Worm (Caenorhabditis elegans) whole organism, young adult: ENCODE measurements around the gene F11G11.5.

Source experiments
- B0019.2 ChIP-seq: fragments of 200-800 bp; sonication (Bioruptor generic); conservative IDR thresholded peaks from 2 replicates; pipeline ENCODE4 v1.3.6; 2022; ENCODE audit warnings: missing genetic modification reagents, missing genetic modification characterization, missing compliant biosample characterization
- B0035.1 ChIP-seq: sonication (generic microtip); optimal IDR thresholded peaks from 2 replicates; lab custom pipeline; 2016; ENCODE audit warnings: missing genetic modification characterization, mild to moderate bottlenecking, missing compliant biosample characterization, missing genotype, missing genetic modification reagents
- B0336.3 ChIP-seq: fragments of 200-800 bp; sonication (Bioruptor generic); IDR thresholded peaks from 2 replicates; pipeline ENCODE4 v1.3.6; 2022; ENCODE audit warnings: missing genetic modification characterization, missing compliant biosample characterization
- D2030.7 ChIP-seq: fragments of 200-800 bp; sonication (Bioruptor generic); IDR thresholded peaks from 2 replicates; pipeline ENCODE4 v1.3.6; 2022; ENCODE audit warnings: missing genetic modification reagents, missing genetic modification characterization, missing compliant biosample characterization
- F52B5.7 ChIP-seq: sonication (generic microtip); optimal IDR thresholded peaks from 2 replicates; lab custom pipeline; 2016; ENCODE audit warnings: mild to moderate bottlenecking, missing genetic modification characterization, missing compliant biosample characterization
- T07F8.4 ChIP-seq: sonication (generic microtip); optimal IDR thresholded peaks from 2 replicates; lab custom pipeline; 2016; ENCODE audit warnings: mild to moderate bottlenecking, missing genetic modification characterization, moderate library complexity, missing compliant biosample characterization
- Y56A3A.18 ChIP-seq: fragments of 200-800 bp; sonication (Bioruptor generic); IDR thresholded peaks from 2 replicates; pipeline ENCODE4 v1.3.6; 2022; ENCODE audit warnings: missing genetic modification reagents, missing genetic modification characterization, missing compliant biosample characterization
- Y67H2A.10 ChIP-seq: fragments of 200-800 bp; sonication (Bioruptor generic); conservative IDR thresholded peaks from 2 replicates; pipeline ENCODE4 v1.3.6; 2022; ENCODE audit warnings: missing genetic modification reagents, missing genetic modification characterization, missing compliant biosample characterization
- Y79H2A.3 ChIP-seq: fragments of 200-800 bp; sonication (Bioruptor generic); conservative IDR thresholded peaks from 2 replicates; pipeline ENCODE4 v1.3.6; 2022; ENCODE audit warnings: missing genetic modification reagents, missing genetic modification characterization, missing compliant biosample characterization
- aptf-3 ChIP-seq: fragments of 200-800 bp; sonication (Bioruptor generic); IDR thresholded peaks from 2 replicates; pipeline ENCODE4 v1.3.6; 2022; ENCODE audit warnings: missing genetic modification characterization, missing compliant biosample characterization
- atf-7 ChIP-seq: sonication (generic microtip); optimal IDR thresholded peaks from 2 replicates; lab custom pipeline; 2017; ENCODE audit warnings: mild to moderate bottlenecking, missing genetic modification characterization, missing compliant biosample characterization
- attf-3 ChIP-seq: fragments of 200-800 bp; sonication (Bioruptor generic); conservative IDR thresholded peaks from 2 replicates; pipeline ENCODE4 v1.3.6; 2022; ENCODE audit warnings: missing genetic modification reagents, missing genetic modification characterization, missing compliant biosample characterization
- attf-5 ChIP-seq: fragments of 200-800 bp; sonication (Bioruptor generic); optimal IDR thresholded peaks from 2 replicates; lab custom pipeline; 2018; ENCODE audit warnings: mild to moderate bottlenecking, missing genetic modification characterization, missing compliant biosample characterization
- attf-6 ChIP-seq: fragments of 200-800 bp; sonication (Bioruptor generic); IDR thresholded peaks from 2 replicates; pipeline ENCODE4 v1.3.6; 2022; ENCODE audit warnings: missing genetic modification reagents, missing genetic modification characterization, missing compliant biosample characterization
- cebp-1 ChIP-seq, 2 experiments: fragments of 200-800 bp in 1 of 2; sonication (Bioruptor generic) in 1 of 2; sonication (generic microtip) in 1 of 2; IDR thresholded peaks in 1 of 2; optimal IDR thresholded peaks in 1 of 2; 2 replicates each; pipeline versions ENCODE4 v1.3.6 to Lab custom; 2017 to 2022; ENCODE audit warnings: missing compliant biosample characterization in 2 of 2, missing genetic modification characterization in 2 of 2, mild to moderate bottlenecking in 1 of 2, missing genetic modification reagents in 1 of 2, moderate library complexity in 1 of 2
- ceh-27 ChIP-seq: fragments of 200-800 bp; sonication (Bioruptor generic); optimal IDR thresholded peaks from 2 replicates; lab custom pipeline; 2018; ENCODE audit warnings: mild to moderate bottlenecking, missing genetic modification characterization, moderate library complexity, missing compliant biosample characterization
- ceh-40 ChIP-seq: fragments of 200-800 bp; sonication (Bioruptor generic); IDR thresholded peaks from 2 replicates; pipeline ENCODE4 v1.3.6; 2022; ENCODE audit warnings: missing genetic modification characterization, missing compliant biosample characterization
- ceh-58 ChIP-seq: fragments of 200-800 bp; sonication (Bioruptor generic); IDR thresholded peaks from 2 replicates; pipeline ENCODE4 v1.3.6; 2022; ENCODE audit warnings: missing genetic modification characterization, missing compliant biosample characterization
- dox-1 ChIP-seq: fragments of 200-800 bp; sonication (Bioruptor generic); IDR thresholded peaks from 2 replicates; pipeline ENCODE4 v1.3.6; 2022; ENCODE audit warnings: missing genetic modification reagents, missing genetic modification characterization, missing compliant biosample characterization
- dpl-1 ChIP-seq: fragments of 150-350 bp; optimal IDR thresholded peaks from 2 replicates; lab custom pipeline; 2014; ENCODE audit warnings: missing biosample characterization, missing genetic modification reagents, missing genetic modification characterization
- efl-1 ChIP-seq: fragments of 150-350 bp; optimal IDR thresholded peaks from 2 replicates; lab custom pipeline; 2014; ENCODE audit warnings: missing biosample characterization, missing genetic modification reagents, missing genetic modification characterization
- egrh-3 ChIP-seq: fragments of 200-800 bp; sonication (Bioruptor generic); IDR thresholded peaks from 2 replicates; pipeline ENCODE4 v1.3.6; 2022; ENCODE audit warnings: missing genetic modification reagents, missing genetic modification characterization, missing compliant biosample characterization
- fkh-3 ChIP-seq: sonication (generic microtip); optimal IDR thresholded peaks from 2 replicates; lab custom pipeline; 2016; ENCODE audit warnings: mild to moderate bottlenecking, missing genetic modification characterization, missing compliant biosample characterization
- him-1 ChIP-seq: sonication (generic microtip); optimal IDR thresholded peaks from 2 replicates; lab custom pipeline; 2016; ENCODE audit warnings: missing genotype, missing genetic modification reagents, missing genetic modification characterization, missing compliant biosample characterization
- hlh-12 ChIP-seq: sonication (generic microtip); optimal IDR thresholded peaks from 2 replicates; lab custom pipeline; 2016; ENCODE audit warnings: missing genetic modification characterization, missing compliant biosample characterization
- hlh-26 ChIP-seq: fragments of 200-800 bp; sonication (Bioruptor generic); conservative IDR thresholded peaks from 2 replicates; pipeline ENCODE4 v1.3.6; 2022; ENCODE audit warnings: missing genetic modification reagents, missing genetic modification characterization, missing compliant biosample characterization
- hsf-1 ChIP-seq: fragments of 200-800 bp; sonication (Bioruptor generic); IDR thresholded peaks from 2 replicates; pipeline ENCODE4 v1.3.6; 2022; ENCODE audit warnings: missing genetic modification reagents, missing genetic modification characterization, missing compliant biosample characterization
- let-526 ChIP-seq: fragments of 200-800 bp; sonication (Bioruptor generic); IDR thresholded peaks from 2 replicates; pipeline ENCODE4 v1.3.6; 2022; ENCODE audit warnings: missing genetic modification reagents, missing genetic modification characterization, missing compliant biosample characterization
- lin-40 ChIP-seq: sonication (generic microtip); optimal IDR thresholded peaks from 2 replicates; lab custom pipeline; 2016; ENCODE audit warnings: missing genetic modification characterization, mild to moderate bottlenecking, missing compliant biosample characterization, missing genotype, missing genetic modification reagents
- lin-54 ChIP-seq: fragments of 200-800 bp; sonication (Bioruptor generic); optimal IDR thresholded peaks from 2 replicates; lab custom pipeline; 2018; ENCODE audit warnings: mild to moderate bottlenecking, missing genetic modification characterization, missing compliant biosample characterization
- lsl-1 ChIP-seq: fragments of 200-800 bp; sonication (Bioruptor generic); optimal IDR thresholded peaks from 2 replicates; lab custom pipeline; 2018; ENCODE audit warnings: mild to moderate bottlenecking, missing genetic modification characterization, moderate library complexity, missing compliant biosample characterization
- madf-6 ChIP-seq: fragments of 200-800 bp; sonication (Bioruptor generic); IDR thresholded peaks from 2 replicates; pipeline ENCODE4 v1.3.6; 2022; ENCODE audit warnings: missing genetic modification reagents, missing genetic modification characterization, missing compliant biosample characterization
- madf-8 ChIP-seq: fragments of 200-800 bp; sonication (Bioruptor generic); conservative IDR thresholded peaks from 2 replicates; pipeline ENCODE4 v1.3.6; 2022; ENCODE audit warnings: missing genetic modification reagents, missing genetic modification characterization, missing compliant biosample characterization
- mcd-1 ChIP-seq: fragments of 200-800 bp; sonication (Bioruptor generic); IDR thresholded peaks from 2 replicates; pipeline ENCODE4 v1.3.6; 2022; ENCODE audit warnings: missing genetic modification reagents, missing genetic modification characterization, missing compliant biosample characterization
- mel-28 ChIP-seq: sonication (generic microtip); optimal IDR thresholded peaks from 2 replicates; lab custom pipeline; 2016; ENCODE audit warnings: borderline replicate concordance, mild to moderate bottlenecking, missing genetic modification characterization, missing compliant biosample characterization
- nfyb-1 ChIP-seq: fragments of 200-800 bp; sonication (Bioruptor generic); IDR thresholded peaks from 2 replicates; pipeline ENCODE4 v1.3.6; 2022; ENCODE audit warnings: missing genetic modification reagents, missing genetic modification characterization, missing compliant biosample characterization
- nhr-179 ChIP-seq: sonication (generic microtip); optimal IDR thresholded peaks from 2 replicates; lab custom pipeline; 2016; ENCODE audit warnings: mild to moderate bottlenecking, missing genetic modification characterization, missing compliant biosample characterization
- nhr-80 ChIP-seq: sonication (generic microtip); optimal IDR thresholded peaks from 2 replicates; lab custom pipeline; 2016; ENCODE audit warnings: missing genetic modification characterization, missing compliant biosample characterization
- repo-1 ChIP-seq: sonication (generic microtip); optimal IDR thresholded peaks from 2 replicates; lab custom pipeline; 2017; ENCODE audit warnings: mild to moderate bottlenecking, missing genetic modification characterization, missing compliant biosample characterization
- sdz-38 ChIP-seq: sonication (generic microtip); optimal IDR thresholded peaks from 2 replicates; lab custom pipeline; 2016; ENCODE audit warnings: missing genotype, missing genetic modification characterization, missing compliant biosample characterization
- snpc-3.4 ChIP-seq: sonication (generic microtip); optimal IDR thresholded peaks from 2 replicates; lab custom pipeline; 2017; ENCODE audit warnings: missing genetic modification characterization, mild to moderate bottlenecking, missing compliant biosample characterization, antibody characterized with exemption, moderate library complexity, missing genotype, missing genetic modification reagents
- snpc-4 ChIP-seq, 5 experiments: fragments of 150-350 bp in 1 of 5; sonication (generic microtip) in 4 of 5; optimal IDR thresholded peaks; 2 replicates each; lab custom pipeline; 2014 to 2018; ENCODE audit warnings: missing genetic modification characterization in 5 of 5, missing biosample characterization in 3 of 5, antibody characterized with exemption in 2 of 5, mild to moderate bottlenecking in 2 of 5, missing compliant biosample characterization in 2 of 5, missing genotype in 2 of 5, moderate library complexity in 2 of 5, missing genetic modification reagents in 1 of 5
- somi-1 ChIP-seq: fragments of 200-800 bp; sonication (Bioruptor generic); optimal IDR thresholded peaks from 2 replicates; lab custom pipeline; 2018; ENCODE audit warnings: mild to moderate bottlenecking, missing genetic modification characterization, missing compliant biosample characterization
- tbp1 ChIP-seq: fragments of 200-800 bp; sonication (Bioruptor generic); optimal IDR thresholded peaks from 2 replicates; lab custom pipeline; 2018; ENCODE audit warnings: mild to moderate bottlenecking, missing genetic modification characterization, missing compliant biosample characterization
- xnd-1 ChIP-seq: sonication (generic microtip); optimal IDR thresholded peaks from 2 replicates; lab custom pipeline; 2016; ENCODE audit warnings: missing genotype, missing genetic modification reagents, missing genetic modification characterization, missing compliant biosample characterization
- ztf-18 ChIP-seq: sonication (generic microtip); optimal IDR thresholded peaks from 2 replicates; lab custom pipeline; 2016; ENCODE audit warnings: missing genotype, mild to moderate bottlenecking, missing genetic modification characterization, missing compliant biosample characterization
- ztf-26 ChIP-seq: sonication (generic microtip); optimal IDR thresholded peaks from 2 replicates; lab custom pipeline; 2017; ENCODE audit warnings: missing genetic modification characterization, missing compliant biosample characterization
- ztf-28 ChIP-seq: fragments of 200-800 bp; sonication (Bioruptor generic); IDR thresholded peaks from 2 replicates; pipeline ENCODE4 v1.3.6; 2022; ENCODE audit warnings: missing genetic modification reagents, missing genetic modification characterization, missing compliant biosample characterization

The F11G11.5 gene

DNA sequence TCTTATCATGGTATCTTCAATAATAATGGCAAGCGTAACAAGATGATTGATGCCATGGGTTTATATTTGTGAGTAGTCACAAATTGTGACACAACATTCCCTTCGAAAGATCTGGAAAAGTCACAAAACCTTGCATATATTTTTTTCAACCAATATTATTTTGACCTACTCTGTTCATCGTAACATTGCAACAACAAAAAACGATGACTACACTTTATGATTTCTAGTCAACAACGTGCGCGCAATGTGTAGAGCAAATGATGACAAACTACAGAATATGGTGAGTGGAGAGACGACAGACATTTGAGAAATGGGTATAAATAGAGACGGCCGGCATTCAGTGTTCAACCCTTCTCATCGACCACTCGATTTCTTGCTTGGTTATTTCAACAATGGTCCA is 24.0 kb downstream of the F11G11.5 start, which contains the start of gene gst-7:
gst-7 (plus strand) TSS at position 336 of the 400 bp plus-strand sequence.
- no peak for TF ChIP-seq egrh-3
- no peak for TF ChIP-seq ztf-28 (GFP tag; lab: Robert Waterston, UW)
- TF ChIP-seq ceh-58 (GFP tag; lab: Robert Waterston, UW), result no peak
- TF ChIP-seq efl-1, result peak; percentile 68
- TF ChIP-seq B0336.3 (GFP tag; lab: Robert Waterston, UW), result no peak
- no peak for TF ChIP-seq attf-6 (GFP tag; lab: Robert Waterston, UW)
- peak; percentile 44; the same call in 1 of the 2 replicates for TF ChIP-seq hsf-1
- no peak for TF ChIP-seq F52B5.7 (tag; lab: Kevin White, UChicago)
- TF ChIP-seq hlh-26 (GFP tag; lab: Robert Waterston, UW), result no peak
- TF ChIP-seq ztf-26 (tag; lab: Kevin White, UChicago), result no peak
- TF ChIP-seq nhr-80 (tag; lab: Kevin White, UChicago), result peak; percentile 58
- no peak for TF ChIP-seq ztf-18 (tag; lab: Kevin White, UChicago)
- no peak for TF ChIP-seq snpc-3.4 (tag; lab: Kevin White, UChicago)
- TF ChIP-seq Y67H2A.10, result no peak
- no peak for TF ChIP-seq xnd-1 (tag; lab: Kevin White, UChicago)
- no peak for TF ChIP-seq T07F8.4
- no peak for TF ChIP-seq cebp-1 (GFP tag; IDR thresholded peaks at IDR 0.05; lab: Robert Waterston, UW)
- peak; percentile 1 for TF ChIP-seq cebp-1 (tag; optimal IDR thresholded peaks at IDR 0.05; lab: Kevin White, UChicago)
- no peak for TF ChIP-seq B0035.1 (tag; lab: Kevin White, UChicago)
- no peak for TF ChIP-seq ceh-40 (GFP tag; lab: Robert Waterston, UW)
- no peak for TF ChIP-seq let-526
- no peak for TF ChIP-seq him-1 (tag; lab: Kevin White, UChicago)
- peak; percentile 72 for TF ChIP-seq madf-6 (GFP tag; lab: Robert Waterston, UW)
- TF ChIP-seq ceh-27 (GFP tag; lab: Kevin White, UChicago), result peak; percentile 38
- TF ChIP-seq Y79H2A.3 (GFP tag; lab: Robert Waterston, UW), result no peak
- TF ChIP-seq mcd-1, result no peak
- peak; percentile 41 for TF ChIP-seq tbp1 (GFP tag; lab: Kevin White, UChicago)
- TF ChIP-seq hlh-12 (tag; lab: Kevin White, UChicago), result no peak
- TF ChIP-seq aptf-3 (GFP tag; lab: Robert Waterston, UW), result 0 out of 2 replicates have a peak, but pooled peaks have one; percentile 60
- no peak for TF ChIP-seq nhr-179 (tag; lab: Kevin White, UChicago)
- TF ChIP-seq sdz-38 (tag; lab: Kevin White, UChicago), result no peak
- TF ChIP-seq B0019.2 (GFP tag; lab: Robert Waterston, UW), result no peak
- TF ChIP-seq atf-7, result no peak
- TF ChIP-seq mel-28 (tag; lab: Kevin White, UChicago), result no peak
- peak; percentile 28 for TF ChIP-seq lin-40
- peak; percentile 10 for TF ChIP-seq lsl-1 (GFP tag; lab: Kevin White, UChicago)
- TF ChIP-seq dox-1, result 0 out of 2 replicates have a peak, but pooled peaks have one; percentile 7
- TF ChIP-seq attf-5 (GFP tag; lab: Kevin White, UChicago), result no peak
- TF ChIP-seq madf-8 (GFP tag; lab: Robert Waterston, UW), result peak; percentile 35; the same call in 1 of the 2 replicates
- 0 out of 2 replicates have a peak, but pooled peaks have one; percentile 32 for TF ChIP-seq nfyb-1 (GFP tag; lab: Robert Waterston, UW)
- no peak for TF ChIP-seq fkh-3
- TF ChIP-seq repo-1 (tag; lab: Kevin White, UChicago), result no peak
- no peak for TF ChIP-seq Y56A3A.18 (GFP tag; lab: Robert Waterston, UW)
- no peak for TF ChIP-seq somi-1 (GFP tag; lab: Kevin White, UChicago)
- no peak for TF ChIP-seq snpc-4 (GFP tag; optimal IDR thresholded peaks at IDR 0.05; lab: Kevin White, UChicago)
- TF ChIP-seq snpc-4 (tag; optimal IDR thresholded peaks at IDR 0.05; lab: Kevin White, UChicago), result no peak
- TF ChIP-seq attf-3 (GFP tag; lab: Robert Waterston, UW), result no peak
- TF ChIP-seq D2030.7 (GFP tag; lab: Robert Waterston, UW), result peak; percentile 25; the same call in 1 of the 2 replicates
- peak; percentile 48 for TF ChIP-seq dpl-1 (GFP tag; lab: Kevin White, UChicago)
- peak; percentile 18 for TF ChIP-seq lin-54 (GFP tag; lab: Kevin White, UChicago)
